Worm (Caenorhabditis elegans) whole organism, L1 larva: ENCODE results near the gene mel-11.

ENCODE experiments used
- C16A3.4 ChIP-seq: fragments of 150-350 bp; optimal IDR thresholded peaks from 2 replicates; lab custom pipeline; 2014; ENCODE audit warnings: missing biosample characterization, missing genetic modification characterization
- C34B4.2 ChIP-seq: sonication (generic microtip); optimal IDR thresholded peaks from 2 replicates; lab custom pipeline; 2017; ENCODE audit warnings: mild to moderate bottlenecking, missing genetic modification characterization, missing compliant biosample characterization
- Y116A8C.19 ChIP-seq: sonication (generic microtip); optimal IDR thresholded peaks from 2 replicates; lab custom pipeline; 2016; ENCODE audit warnings: missing compliant biosample characterization, missing genetic modification characterization, borderline replicate concordance
- aha-1 ChIP-seq: fragments of 150-350 bp; optimal IDR thresholded peaks from 2 replicates; lab custom pipeline; 2014; ENCODE audit warnings: missing biosample characterization, missing genetic modification characterization
- ama-1 ChIP-seq: fragments of 150-350 bp; optimal IDR thresholded peaks from 2 replicates; lab custom pipeline; 2014
- blmp-1 ChIP-seq: fragments of 150-350 bp; optimal IDR thresholded peaks from 2 replicates; lab custom pipeline; 2014; ENCODE audit warnings: missing biosample characterization, missing genetic modification characterization
- ceh-8 ChIP-seq: fragments of 200-800 bp; sonication (Bioruptor generic); optimal IDR thresholded peaks from 2 replicates; lab custom pipeline; 2018; ENCODE audit warnings: mild to moderate bottlenecking, missing genetic modification characterization, moderate library complexity, missing compliant biosample characterization
- ceh-82 ChIP-seq, 3 experiments: fragments of 150-350 bp in 1 of 3; sonication (generic microtip) in 2 of 3; optimal IDR thresholded peaks; 2 replicates each; lab custom pipeline; 2014 to 2017; ENCODE audit warnings: missing biosample characterization in 3 of 3, missing genetic modification characterization in 3 of 3
- dsc-1 ChIP-seq: sonication (generic microtip); optimal IDR thresholded peaks from 2 replicates; lab custom pipeline; 2016; ENCODE audit warnings: mild to moderate bottlenecking, missing genetic modification characterization, missing compliant biosample characterization
- efl-1 ChIP-seq, 4 experiments: fragments of 150-350 bp; optimal IDR thresholded peaks in 3 of 4; peaks in 1 of 4; 1 replicate in 1 of 4; 2 replicates in 3 of 4; lab custom pipeline; 2014; ENCODE audit warnings: missing biosample characterization in 2 of 4, missing genetic modification characterization in 2 of 4, missing genetic modification reagents in 2 of 4
- egl-13 ChIP-seq: sonication (generic microtip); optimal IDR thresholded peaks from 2 replicates; lab custom pipeline; 2016; ENCODE audit warnings: missing genotype, missing genetic modification reagents, missing genetic modification characterization, missing compliant biosample characterization
- egl-27 ChIP-seq, 2 experiments: fragments of 150-350 bp in 1 of 2; sonication (generic microtip); optimal IDR thresholded peaks; 3 replicates each; lab custom pipeline; 2017 to 2018; ENCODE audit warnings: missing biosample characterization in 2 of 2, missing genetic modification characterization in 2 of 2, missing genetic modification reagents in 2 of 2
- elt-2 ChIP-seq: sonication (generic microtip); optimal IDR thresholded peaks from 2 replicates; lab custom pipeline; 2016; ENCODE audit warnings: missing genetic modification characterization, mild to moderate bottlenecking, inconsistent platforms, missing compliant biosample characterization, missing genetic modification reagents
- ets-5 ChIP-seq: fragments of 200-800 bp; sonication (Bioruptor generic); IDR thresholded peaks from 2 replicates; pipeline ENCODE4 v1.3.6; 2022; ENCODE audit warnings: missing genetic modification characterization, missing compliant biosample characterization
- fkh-4 ChIP-seq: sonication (generic microtip); optimal IDR thresholded peaks from 2 replicates; lab custom pipeline; 2016; ENCODE audit warnings: missing compliant biosample characterization, missing genetic modification characterization, borderline replicate concordance
- grh-1 ChIP-seq: fragments of 200-800 bp; sonication (Bioruptor generic); IDR thresholded peaks from 2 replicates; pipeline ENCODE4 v1.3.6; 2022; ENCODE audit warnings: missing genetic modification reagents, missing genetic modification characterization, missing compliant biosample characterization
- hpl-2 ChIP-seq: fragments of 150-350 bp; optimal IDR thresholded peaks from 2 replicates; lab custom pipeline; 2014; ENCODE audit warnings: missing biosample characterization, missing genetic modification reagents, missing genetic modification characterization
- isw-1 ChIP-seq: fragments of 200-800 bp; sonication (Bioruptor generic); IDR thresholded peaks from 2 replicates; pipeline ENCODE4 v1.3.6; 2022; ENCODE audit warnings: missing genetic modification characterization, missing compliant biosample characterization
- lin-13 ChIP-seq: fragments of 150-350 bp; optimal IDR thresholded peaks from 2 replicates; lab custom pipeline; 2014; ENCODE audit warnings: missing biosample characterization, missing genetic modification reagents, missing genetic modification characterization
- lin-15B ChIP-seq: fragments of 150-350 bp; sonication (generic microtip); optimal IDR thresholded peaks from 3 replicates; lab custom pipeline; 2014; ENCODE audit warnings: missing biosample characterization, missing genetic modification characterization
- lin-39 ChIP-seq: fragments of 150-350 bp; optimal IDR thresholded peaks from 2 replicates; lab custom pipeline; 2014; ENCODE audit warnings: missing biosample characterization, missing genetic modification reagents, missing genetic modification characterization
- lir-3 ChIP-seq: sonication (generic microtip); optimal IDR thresholded peaks from 2 replicates; lab custom pipeline; 2016; ENCODE audit warnings: mild to moderate bottlenecking, missing genetic modification characterization, moderate library complexity, missing compliant biosample characterization; ENCODE audit not compliant: poor library complexity
- lsy-2 ChIP-seq, 2 experiments: fragments of 150-350 bp; optimal IDR thresholded peaks; 2 replicates each; lab custom pipeline; 2014; ENCODE audit warnings: missing biosample characterization in 2 of 2, missing genetic modification characterization in 2 of 2
- mab-9 ChIP-seq: fragments of 200-800 bp; sonication (Bioruptor generic); IDR thresholded peaks from 2 replicates; pipeline ENCODE4 v1.3.6; 2022; ENCODE audit warnings: missing genetic modification reagents, missing genetic modification characterization, missing compliant biosample characterization
- mef-2 ChIP-seq: fragments of 150-350 bp; optimal IDR thresholded peaks from 2 replicates; lab custom pipeline; 2014; ENCODE audit warnings: missing biosample characterization, missing genetic modification characterization
- mep-1 ChIP-seq: fragments of 150-350 bp; optimal IDR thresholded peaks from 2 replicates; lab custom pipeline; 2014; ENCODE audit warnings: missing biosample characterization, missing genetic modification characterization
- nhr-11 ChIP-seq: fragments of 150-350 bp; optimal IDR thresholded peaks from 2 replicates; lab custom pipeline; 2014; ENCODE audit warnings: missing biosample characterization, missing genetic modification characterization
- nhr-19 ChIP-seq: fragments of 200-800 bp; sonication (Bioruptor generic); conservative IDR thresholded peaks from 2 replicates; pipeline ENCODE4 v1.3.6; 2022; ENCODE audit warnings: missing genetic modification characterization, missing compliant biosample characterization
- nhr-237 ChIP-seq: fragments of 150-350 bp; optimal IDR thresholded peaks from 2 replicates; lab custom pipeline; 2014; ENCODE audit warnings: missing biosample characterization, missing genetic modification characterization
- nhr-47 ChIP-seq: sonication (generic microtip); optimal IDR thresholded peaks from 2 replicates; lab custom pipeline; 2016; ENCODE audit warnings: mild to moderate bottlenecking, missing genetic modification characterization, moderate library complexity, missing compliant biosample characterization
- nhr-77 ChIP-seq: fragments of 150-350 bp; optimal IDR thresholded peaks from 2 replicates; lab custom pipeline; 2014; ENCODE audit warnings: missing biosample characterization, missing genetic modification characterization
- nhr-84 ChIP-seq: sonication (generic microtip); optimal IDR thresholded peaks from 2 replicates; lab custom pipeline; 2017; ENCODE audit warnings: missing biosample characterization, missing genetic modification characterization
- nhr-85 ChIP-seq: sonication (generic microtip); peaks from one replicate; lab custom pipeline; 2016; ENCODE audit warnings: missing genetic modification characterization, inconsistent platforms, missing compliant biosample characterization
- pag-3 ChIP-seq: sonication (generic microtip); optimal IDR thresholded peaks from 2 replicates; lab custom pipeline; 2017; ENCODE audit warnings: missing genetic modification characterization, mild to moderate bottlenecking, missing compliant biosample characterization, antibody characterized with exemption, borderline replicate concordance; ENCODE audit not compliant: insufficient read depth
- pqm-1 ChIP-seq: sonication (generic microtip); optimal IDR thresholded peaks from 3 replicates; lab custom pipeline; 2017; ENCODE audit warnings: missing biosample characterization, missing genetic modification characterization
- skn-1 ChIP-seq: fragments of 150-350 bp; optimal IDR thresholded peaks from 2 replicates; lab custom pipeline; 2014; ENCODE audit warnings: missing biosample characterization, missing genetic modification characterization
- sptf-1 ChIP-seq: fragments of 150-350 bp; optimal IDR thresholded peaks from 2 replicates; lab custom pipeline; 2014; ENCODE audit warnings: missing biosample characterization, missing genetic modification characterization
- swsn-7 ChIP-seq: sonication (generic microtip); optimal IDR thresholded peaks from 2 replicates; lab custom pipeline; 2016; ENCODE audit warnings: missing genetic modification characterization, missing compliant biosample characterization
- tlp-1 ChIP-seq: fragments of 150-350 bp; optimal IDR thresholded peaks from 2 replicates; lab custom pipeline; 2014; ENCODE audit warnings: missing biosample characterization, missing genetic modification characterization
- unc-62 ChIP-seq: fragments of 150-350 bp; optimal IDR thresholded peaks from 2 replicates; lab custom pipeline; 2014; ENCODE audit warnings: missing biosample characterization, missing genetic modification reagents, missing genetic modification characterization
- unc-86 ChIP-seq: sonication (generic microtip); optimal IDR thresholded peaks from 2 replicates; lab custom pipeline; 2016; ENCODE audit warnings: missing genetic modification characterization, missing compliant biosample characterization
- unc-98 ChIP-seq: fragments of 200-800 bp; sonication (Bioruptor generic); IDR thresholded peaks from 2 replicates; pipeline ENCODE4 v1.3.6; 2022; ENCODE audit warnings: missing genetic modification characterization, missing compliant biosample characterization
- vab-15 ChIP-seq: sonication (generic microtip); optimal IDR thresholded peaks from 2 replicates; lab custom pipeline; 2017; ENCODE audit warnings: missing genotype, mild to moderate bottlenecking, missing genetic modification characterization, missing compliant biosample characterization
- xbp-1 ChIP-seq: sonication (generic microtip); optimal IDR thresholded peaks from 2 replicates; lab custom pipeline; 2016; ENCODE audit warnings: missing genetic modification characterization, missing compliant biosample characterization
- zag-1 ChIP-seq: fragments of 150-350 bp; optimal IDR thresholded peaks from 2 replicates; lab custom pipeline; 2014; ENCODE audit warnings: missing biosample characterization, missing genetic modification characterization
- zip-4 ChIP-seq: fragments of 200-800 bp; sonication (Bioruptor generic); optimal IDR thresholded peaks from 2 replicates; lab custom pipeline; 2018; ENCODE audit warnings: mild to moderate bottlenecking, missing genetic modification characterization, moderate library complexity, missing compliant biosample characterization
- ztf-11 ChIP-seq, 2 experiments: sonication (generic microtip); optimal IDR thresholded peaks; 2 replicates each; lab custom pipeline; 2016 to 2017; ENCODE audit warnings: missing genetic modification characterization in 2 of 2, missing biosample characterization in 1 of 2, missing compliant biosample characterization in 1 of 2
- ztf-4 ChIP-seq: fragments of 150-350 bp; optimal IDR thresholded peaks from 2 replicates; lab custom pipeline; 2014; ENCODE audit warnings: missing biosample characterization, missing genetic modification characterization

The mel-11 gene

DNA sequence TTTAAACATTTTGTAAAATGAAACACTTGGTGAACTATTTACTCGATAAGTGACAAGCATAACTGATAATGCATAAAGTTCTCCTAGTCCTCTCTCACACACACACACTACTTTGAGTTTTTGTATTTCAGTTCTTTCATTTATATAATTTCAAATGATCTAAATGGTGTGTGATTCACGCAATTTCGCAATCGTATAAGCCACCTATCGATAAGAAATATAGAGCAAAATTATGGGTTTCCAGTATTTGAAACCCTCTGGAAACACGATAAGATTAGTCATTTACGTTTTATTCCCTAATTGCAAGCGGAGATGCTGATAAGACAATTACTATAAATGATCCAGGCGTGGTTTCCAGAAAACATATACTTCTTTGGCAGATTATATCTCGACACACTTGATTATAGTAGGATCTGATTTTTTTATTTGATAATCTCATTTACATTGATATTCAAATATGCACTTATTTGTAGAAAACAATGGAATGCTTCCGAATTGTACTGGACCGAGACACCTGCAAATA, 53.8 kb downstream of the mel-11 start, which contains the start of gene arrd-3:
arrd-3 (plus strand) TSS at position 473 of the 523 bp plus-strand sequence.
- TF ChIP-seq xbp-1 (no peak), tlp-1 (tag; lab: Kevin White, UChicago) (peak; percentile 10), elt-2 (tag; lab: Kevin White, UChicago) (peak; percentile 66), egl-13 (tag; lab: Kevin White, UChicago) (no peak)

ce11 chrII:9416381-9417276, 58.3 kb downstream of the mel-11 start, which contains the start of the genes gss-1 and chch-3:
TSS of gene gss-1 (minus strand) at chrII:9416431.
TSS of gene chch-3 (plus strand) at chrII:9417013.
- TF ChIP-seq lin-15B (peak; percentile 48), Y116A8C.19 (tag; lab: Kevin White, UChicago) (no peak), hpl-2 (GFP tag; lab: Kevin White, UChicago) (no peak), lsy-2 (tag; optimal IDR thresholded peaks at IDR 0.05; lab: Kevin White, UChicago) (peak; percentile 71 to 84), nhr-85 (peak; percentile 80), aha-1 (tag; lab: Kevin White, UChicago) (no peak), unc-62 (GFP tag; lab: Kevin White, UChicago) (no peak), elt-2 (tag; lab: Kevin White, UChicago) (peak; percentile 4), efl-1 (optimal IDR thresholded peaks at IDR 0.05; lab: Kevin White, UChicago) (peak; percentile 68 to 77), efl-1 (GFP tag; optimal IDR thresholded peaks at IDR 0.05 in 1 of 2; lab: Kevin White, UChicago) (peak; percentile 70 to 96), ama-1 (lab: Kevin White, UChicago) (no peak), grh-1 (GFP tag; lab: Robert Waterston, UW) (peak; percentile 49; the same call in 1 of the 2 replicates), sptf-1 (tag; lab: Kevin White, UChicago) (no peak), nhr-237 (tag; lab: Kevin White, UChicago) (no peak), pqm-1 (tag; lab: Kevin White, UChicago) (no peak), C16A3.4 (peak; percentile 38), blmp-1 (tag; lab: Kevin White, UChicago) (peak; percentile 45), unc-98 (GFP tag; lab: Robert Waterston, UW) (no peak), swsn-7 (tag; lab: Kevin White, UChicago) (peak; percentile 66), ets-5 (GFP tag; lab: Robert Waterston, UW) (no peak), mab-9 (GFP tag; lab: Robert Waterston, UW) (no peak), fkh-4 (tag; lab: Kevin White, UChicago) (no peak), isw-1 (GFP tag; lab: Robert Waterston, UW) (peak; percentile 63), tlp-1 (tag; lab: Kevin White, UChicago) (no peak), pag-3 (no peak), nhr-19 (peak; percentile 77), nhr-11 (tag; lab: Kevin White, UChicago) (peak; percentile 61), lir-3 (tag; lab: Kevin White, UChicago) (no peak), ztf-4 (tag; lab: Kevin White, UChicago) (no peak), unc-86 (peak; percentile 21), vab-15 (no peak), ztf-11 (tag; optimal IDR thresholded peaks at IDR 0.05; lab: Kevin White, UChicago) (no peak), ceh-82 (tag; optimal IDR thresholded peaks at IDR 0.05; lab: Kevin White, UChicago) (peak; percentile 55 to 67 (median 67)), skn-1 (tag; lab: Kevin White, UChicago) (peak; percentile 68), mef-2 (tag; lab: Kevin White, UChicago) (no peak), C34B4.2 (tag; lab: Kevin White, UChicago) (no peak), zag-1 (tag; lab: Kevin White, UChicago) (no peak), zip-4 (GFP tag; lab: Kevin White, UChicago) (no peak), nhr-47 (tag; lab: Kevin White, UChicago) (peak; percentile 74), lin-39 (tag; lab: Kevin White, UChicago) (peak; percentile 49), dsc-1 (tag; lab: Kevin White, UChicago) (no peak), ceh-8 (GFP tag; lab: Kevin White, UChicago) (peak; percentile 24), nhr-84 (tag; lab: Kevin White, UChicago) (no peak), egl-27 (tag; optimal IDR thresholded peaks at IDR 0.05; lab: Kevin White, UChicago) (no peak), nhr-77 (tag; lab: Kevin White, UChicago) (peak; percentile 7), lin-13 (GFP tag; lab: Kevin White, UChicago) (peak; percentile 42), xbp-1 (peak; percentile 65), mep-1 (tag; lab: Kevin White, UChicago) (peak; percentile 78)
